Worm (Caenorhabditis elegans): ENCODE results near the gene scl-21.

The scl-21 gene

ce11 chrV:19445442-19445841, 50.0 kb downstream of the scl-21 start, which contains the start of gene M04C3.1:
Gene M04C3.1, minus strand, starts transcription at chrV:19445605.
- TF ChIP-seq fos-1 (tag; optimal IDR thresholded peaks at IDR 0.05): peak; percentile 52
- TF ChIP-seq mab-5 (tag; optimal IDR thresholded peaks at IDR 0.05): no peak
- TF ChIP-seq sma-3 (GFP tag; optimal IDR thresholded peaks at IDR 0.05): no peak
- no peak for TF ChIP-seq nhr-25 (tag; optimal IDR thresholded peaks at IDR 0.05)
- peak; percentile 34 for TF ChIP-seq sma-9 (GFP tag; optimal IDR thresholded peaks at IDR 0.05)
- no peak for TF ChIP-seq sma-9 (tag; optimal IDR thresholded peaks at IDR 0.05)
- TF ChIP-seq zag-1 (tag; optimal IDR thresholded peaks at IDR 0.05): no peak
- TF ChIP-seq dmd-4 (tag; optimal IDR thresholded peaks at IDR 0.05): no peak
- TF ChIP-seq lsy-2 (tag; optimal IDR thresholded peaks at IDR 0.05): no peak
- TF ChIP-seq aly-2 (tag; optimal IDR thresholded peaks at IDR 0.05): no peak
- TF ChIP-seq egl-27 (tag; optimal IDR thresholded peaks at IDR 0.05): no peak
- TF ChIP-seq skn-1 (tag; optimal IDR thresholded peaks at IDR 0.05): no peak

Data from whole organism, L2 larva.